Fruit fly (Drosophila melanogaster) whole organism, embryonic: ENCODE measurements around the gene CG8312.
A peak's percentile ranks its signal among the peaks of the same experiment; 100 is the strongest.

Experiments used
- ATbp ChIP-seq: fragments of 200-800 bp; sonication (Bioruptor generic); optimal IDR thresholded peaks from 2 replicates; lab custom pipeline; 2017; ENCODE audit warnings: missing biosample characterization, mild to moderate bottlenecking, missing genetic modification characterization, missing genetic modification reagents
- Adf1 ChIP-seq: fragments of 200-800 bp; sonication (Bioruptor generic); IDR thresholded peaks from 2 replicates; pipeline ENCODE4 v1.3.6; 2022; ENCODE audit warnings: missing biosample characterization, missing genetic modification characterization
- Awh ChIP-seq: fragments of 200-800 bp; sonication (Bioruptor generic); IDR thresholded peaks from 2 replicates; pipeline ENCODE4, ENCODE4 v1.3.6; 2022; ENCODE audit warnings: missing biosample characterization, missing genetic modification characterization
- Bgb ChIP-seq: fragments of 200-800 bp; sonication (Bioruptor generic); IDR thresholded peaks from 2 replicates; pipeline ENCODE4 v1.3.6; 2022; ENCODE audit warnings: missing biosample characterization, missing genetic modification characterization; ENCODE audit not compliant: partially characterized antibody
- CG12219 ChIP-seq: fragments of 200-800 bp; sonication (Bioruptor generic); optimal IDR thresholded peaks from 3 replicates; lab custom pipeline; 2018; ENCODE audit warnings: missing biosample characterization, mild to moderate bottlenecking, missing genetic modification characterization
- CG12769 ChIP-seq: fragments of 200-800 bp; sonication (Bioruptor generic); optimal IDR thresholded peaks from 2 replicates; lab custom pipeline; 2019; ENCODE audit warnings: missing biosample characterization, mild to moderate bottlenecking, missing genetic modification characterization, moderate library complexity
- CG12942 ChIP-seq: fragments of 200-800 bp; sonication (Bioruptor generic); optimal IDR thresholded peaks from 3 replicates; lab custom pipeline; 2016; ENCODE audit warnings: missing biosample characterization, missing genetic modification characterization
- CG15269 ChIP-seq: fragments of 200-800 bp; sonication (Bioruptor generic); optimal IDR thresholded peaks from 2 replicates; lab custom pipeline; 2018; ENCODE audit warnings: missing biosample characterization, mild to moderate bottlenecking, missing genetic modification characterization, moderate library complexity
- CG1529 ChIP-seq: fragments of 200-800 bp; sonication (Bioruptor generic); optimal IDR thresholded peaks from 3 replicates; lab custom pipeline; 2018; ENCODE audit warnings: missing biosample characterization, missing genetic modification characterization
- CG1602 ChIP-seq: fragments of 200-800 bp; sonication (Bioruptor generic); optimal IDR thresholded peaks from 3 replicates; lab custom pipeline; 2016; ENCODE audit warnings: missing biosample characterization, missing genetic modification characterization
- CG17359 ChIP-seq: fragments of 200-800 bp; sonication (Bioruptor generic); optimal IDR thresholded peaks from 3 replicates; lab custom pipeline; 2018; ENCODE audit warnings: missing biosample characterization, mild to moderate bottlenecking, missing genetic modification characterization, moderate library complexity
- CG17802 ChIP-seq: fragments of 200-800 bp; sonication (Bioruptor generic); optimal IDR thresholded peaks from 2 replicates; lab custom pipeline; 2018; ENCODE audit warnings: missing biosample characterization, mild to moderate bottlenecking, missing genetic modification characterization, moderate library complexity
- CG17829 ChIP-seq: fragments of 200-800 bp; optimal IDR thresholded peaks from 2 replicates; lab custom pipeline; 2019; ENCODE audit warnings: missing biosample characterization, mild to moderate bottlenecking, missing genetic modification characterization, moderate library complexity
- CG18619 ChIP-seq: fragments of 200-800 bp; sonication (Bioruptor generic); optimal IDR thresholded peaks from 3 replicates; lab custom pipeline; 2017; ENCODE audit warnings: missing biosample characterization, mild to moderate bottlenecking, missing genetic modification characterization
- CG30403 ChIP-seq: fragments of 200-800 bp; sonication (Bioruptor generic); optimal IDR thresholded peaks from 3 replicates; lab custom pipeline; 2016; ENCODE audit warnings: missing biosample characterization, missing genetic modification characterization
- CG34376 ChIP-seq: fragments of 200-800 bp; sonication (Bioruptor generic); optimal IDR thresholded peaks from 2 replicates; lab custom pipeline; 2018; ENCODE audit warnings: missing biosample characterization, mild to moderate bottlenecking, missing genetic modification characterization
- CG42726 ChIP-seq: fragments of 200-800 bp; sonication (Bioruptor generic); IDR thresholded peaks from 2 replicates; pipeline ENCODE4 v1.3.6; 2022; ENCODE audit warnings: missing biosample characterization, missing genetic modification characterization; ENCODE audit not compliant: partially characterized antibody
- CG4424 ChIP-seq: fragments of 200-800 bp; sonication (Bioruptor generic); optimal IDR thresholded peaks from 3 replicates; lab custom pipeline; 2016; ENCODE audit warnings: missing biosample characterization, missing genetic modification characterization
- CG7963 ChIP-seq: fragments of 200-800 bp; sonication (Bioruptor generic); IDR thresholded peaks from 3 replicates; pipeline ENCODE4 v1.3.6; 2022; ENCODE audit warnings: missing biosample characterization, missing genetic modification characterization; ENCODE audit not compliant: partially characterized antibody
- CG8281 ChIP-seq: fragments of 200-800 bp; sonication (Bioruptor generic); optimal IDR thresholded peaks from 2 replicates; lab custom pipeline; 2018; ENCODE audit warnings: missing biosample characterization, mild to moderate bottlenecking, missing genetic modification characterization, moderate library complexity
- CG9817 ChIP-seq: fragments of 200-800 bp; sonication (Bioruptor generic); optimal IDR thresholded peaks from 2 replicates; lab custom pipeline; 2018; ENCODE audit warnings: missing biosample characterization, mild to moderate bottlenecking, missing genetic modification characterization, moderate library complexity
- CrebB ChIP-seq: fragments of 200-800 bp; sonication (Bioruptor generic); optimal IDR thresholded peaks from 3 replicates; lab custom pipeline; 2018; ENCODE audit warnings: missing biosample characterization, mild to moderate bottlenecking, missing genetic modification characterization
- Doc2 ChIP-seq: fragments of 200-800 bp; sonication (Bioruptor generic); IDR thresholded peaks from 2 replicates; pipeline ENCODE4 v1.3.6; 2022; ENCODE audit warnings: missing biosample characterization, missing genetic modification characterization
- Hr78 ChIP-seq, 2 experiments: fragments of 200-800 bp in 1 of 2; fragments of >200 bp in 1 of 2; sonication (Bioruptor generic) in 1 of 2; optimal IDR thresholded peaks; 2 replicates each; lab custom pipeline; 2017 to 2019; ENCODE audit warnings: missing biosample characterization in 2 of 2, missing genetic modification characterization in 2 of 2, mild to moderate bottlenecking in 1 of 2, moderate library complexity in 1 of 2
- Hsf ChIP-seq: fragments of 200-800 bp; sonication (Bioruptor generic); optimal IDR thresholded peaks from 3 replicates; lab custom pipeline; 2016; ENCODE audit warnings: missing biosample characterization, missing genetic modification characterization
- Lhr ChIP-seq: fragments of 200-800 bp; sonication (Bioruptor generic); optimal IDR thresholded peaks from 3 replicates; lab custom pipeline; 2017; ENCODE audit warnings: mild to moderate bottlenecking, missing biosample characterization, missing genetic modification reagents, missing genetic modification characterization
- Oli ChIP-seq: fragments of 200-800 bp; sonication (Bioruptor generic); optimal IDR thresholded peaks from 2 replicates; lab custom pipeline; 2018; ENCODE audit warnings: missing biosample characterization, mild to moderate bottlenecking, missing genetic modification characterization, moderate library complexity
- Side ChIP-seq: fragments of 200-800 bp; sonication (Bioruptor generic); optimal IDR thresholded peaks from 2 replicates; lab custom pipeline; 2016; ENCODE audit warnings: missing biosample characterization, missing genetic modification characterization
- Vsx1 ChIP-seq: fragments of 200-800 bp; sonication (Bioruptor generic); optimal IDR thresholded peaks from 2 replicates; lab custom pipeline; 2017; ENCODE audit warnings: missing biosample characterization, mild to moderate bottlenecking, missing genetic modification characterization, missing genetic modification reagents
- chm ChIP-seq: fragments of 200-800 bp; sonication (Bioruptor generic); IDR thresholded peaks from 2 replicates; pipeline ENCODE4 v1.3.6; 2022; ENCODE audit warnings: missing biosample characterization, missing genetic modification characterization
- cwo ChIP-seq: fragments of 200-800 bp; sonication (Bioruptor generic); optimal IDR thresholded peaks from 3 replicates; lab custom pipeline; 2017; ENCODE audit warnings: missing biosample characterization, missing genetic modification characterization, mild to moderate bottlenecking, moderate library complexity, missing genetic modification reagents
- dmrt11E ChIP-seq: fragments of 200-800 bp; sonication (Bioruptor generic); optimal IDR thresholded peaks from 3 replicates; lab custom pipeline; 2018; ENCODE audit warnings: missing biosample characterization, mild to moderate bottlenecking, missing genetic modification characterization, moderate library complexity
- dysf ChIP-seq: fragments of 200-800 bp; sonication (Bioruptor generic); IDR thresholded peaks from 3 replicates; pipeline ENCODE4 v1.3.6; 2022; ENCODE audit warnings: missing biosample characterization, missing genetic modification characterization
- esg ChIP-seq: fragments of 200-800 bp; sonication (Bioruptor generic); conservative IDR thresholded peaks from 2 replicates; pipeline ENCODE4 v1.3.6; 2022; ENCODE audit warnings: missing biosample characterization, missing genetic modification characterization
- gfzf ChIP-seq: fragments of 200-800 bp; sonication (Bioruptor generic); optimal IDR thresholded peaks from 2 replicates; lab custom pipeline; 2016; ENCODE audit warnings: missing biosample characterization, mild to moderate bottlenecking, missing genetic modification characterization, moderate library complexity
- ham ChIP-seq: fragments of 200-800 bp; sonication (Bioruptor generic); IDR thresholded peaks from 2 replicates; pipeline ENCODE4 v1.3.6; 2022; ENCODE audit warnings: missing biosample characterization, missing genetic modification characterization
- klu ChIP-seq: fragments of 200-800 bp; sonication (Bioruptor generic); IDR thresholded peaks from 2 replicates; pipeline ENCODE4 v1.3.6; 2022; ENCODE audit warnings: missing biosample characterization, missing genetic modification characterization
- knrl ChIP-seq: fragments of 200-800 bp; sonication (Bioruptor generic); IDR thresholded peaks from 3 replicates; pipeline ENCODE4 v1.3.6; 2022; ENCODE audit warnings: missing biosample characterization, missing genetic modification characterization; ENCODE audit not compliant: partially characterized antibody
- lilli ChIP-seq: fragments of 200-800 bp; sonication (Bioruptor generic); optimal IDR thresholded peaks from 3 replicates; lab custom pipeline; 2016; ENCODE audit warnings: missing biosample characterization, missing genetic modification characterization
- lola ChIP-seq, 3 experiments: fragments of >200 bp in 2 of 3; fragments of 200-800 bp in 1 of 3; sonication (Bioruptor generic) in 1 of 3; optimal IDR thresholded peaks; 2 replicates each; lab custom pipeline; 2017 to 2019; ENCODE audit warnings: missing biosample characterization in 3 of 3, missing genetic modification characterization in 3 of 3, mild to moderate bottlenecking in 1 of 3, moderate library complexity in 1 of 3
- nerfin-2 ChIP-seq: fragments of 200-800 bp; sonication (Bioruptor generic); IDR thresholded peaks from 2 replicates; pipeline ENCODE4 v1.3.6; 2022; ENCODE audit warnings: missing biosample characterization, missing genetic modification characterization; ENCODE audit not compliant: partially characterized antibody
- odd ChIP-seq: fragments of 200-800 bp; sonication (Bioruptor generic); optimal IDR thresholded peaks from 2 replicates; lab custom pipeline; 2017; ENCODE audit warnings: missing biosample characterization, mild to moderate bottlenecking, missing genetic modification characterization
- pfk ChIP-seq: fragments of 200-800 bp; sonication (Bioruptor generic); optimal IDR thresholded peaks from 2 replicates; lab custom pipeline; 2018; ENCODE audit warnings: missing biosample characterization, mild to moderate bottlenecking, missing genetic modification characterization, moderate library complexity
- phol ChIP-seq: fragments of 200-800 bp; sonication (Bioruptor generic); optimal IDR thresholded peaks from 3 replicates; lab custom pipeline; 2018; ENCODE audit warnings: missing biosample characterization, mild to moderate bottlenecking, missing genetic modification characterization, moderate library complexity
- pzg ChIP-seq: fragments of 200-800 bp; sonication (Bioruptor generic); optimal IDR thresholded peaks from 3 replicates; lab custom pipeline; 2018; ENCODE audit warnings: missing biosample characterization, mild to moderate bottlenecking, missing genetic modification characterization, moderate library complexity
- slbo ChIP-seq: fragments of 200-800 bp; sonication (Bioruptor generic); IDR thresholded peaks from 2 replicates; pipeline ENCODE4 v1.3.6; 2022; ENCODE audit warnings: missing biosample characterization, missing genetic modification characterization
- slou ChIP-seq: fragments of 200-800 bp; sonication (Bioruptor generic); optimal IDR thresholded peaks from 3 replicates; lab custom pipeline; 2016; ENCODE audit warnings: missing biosample characterization, missing genetic modification characterization
- so ChIP-seq: fragments of 200-800 bp; sonication (Bioruptor generic); IDR thresholded peaks from 3 replicates; pipeline ENCODE4 v1.3.6; 2022; ENCODE audit warnings: missing biosample characterization, missing genetic modification characterization
- yki ChIP-seq: fragments of >200 bp; optimal IDR thresholded peaks from 3 replicates; lab custom pipeline; 2018

Gene CG8312

DNA sequence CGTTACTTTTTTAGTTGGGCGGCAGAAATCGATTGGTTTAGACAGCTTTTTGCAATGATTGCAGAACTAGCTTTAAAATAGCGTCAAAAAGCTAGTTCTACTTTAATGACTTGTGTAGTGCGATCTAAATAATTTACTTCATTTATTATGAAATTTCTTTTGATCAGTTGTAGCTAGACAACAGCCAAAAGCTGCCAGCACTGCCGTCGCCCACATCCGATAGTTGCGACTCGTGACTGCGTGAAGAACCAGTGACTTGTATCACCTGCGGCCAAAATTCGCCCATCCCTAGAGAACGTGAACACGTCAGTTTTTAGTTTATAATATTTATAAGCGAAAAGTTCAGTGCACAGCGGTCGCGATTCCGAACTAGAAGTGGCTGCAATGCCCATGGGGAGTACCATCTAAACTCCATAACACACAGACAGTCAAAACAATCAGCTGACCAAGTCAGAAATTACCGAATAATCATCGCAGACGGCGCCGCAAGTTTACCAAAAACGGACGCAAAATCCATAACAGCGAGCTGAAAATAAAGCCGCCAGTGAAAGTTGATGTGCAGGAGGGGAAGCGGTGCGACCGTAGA, 4.4 kb upstream of the CG8312 start, which contains the start of gene P58IPK (continued):
- TF ChIP-seq ATbp (GFP tag; lab: Kevin White, UChicago), result no peak
- TF ChIP-seq CrebB, result peak; percentile 42
- TF ChIP-seq Adf1 (GFP tag; lab: Robert Waterston, UW), result peak; percentile 66
- TF ChIP-seq CG42726 (GFP tag; lab: Robert Waterston, UW), result peak; percentile 96
- peak; percentile 87 for TF ChIP-seq lilli
- peak; percentile 47 for TF ChIP-seq CG12942 (GFP tag; lab: Kevin White, UChicago)
- TF ChIP-seq dysf (GFP tag; lab: Robert Waterston, UW), result peak; percentile 54; the same call in 2 of the 3 replicates
- TF ChIP-seq odd (GFP tag; lab: Kevin White, UChicago), result no peak
- peak; percentile 76 for TF ChIP-seq CG17802
- peak; percentile 98 for TF ChIP-seq Bgb (GFP tag; lab: Robert Waterston, UW)
- TF ChIP-seq CG9817 (tag; lab: Kevin White, UChicago), result peak; percentile 68
- TF ChIP-seq CG4424 (GFP tag; lab: Kevin White, UChicago), result peak; percentile 51
- TF ChIP-seq knrl (GFP tag; lab: Robert Waterston, UW), result peak; percentile 96
- no peak for TF ChIP-seq cwo (GFP tag; lab: Kevin White, UChicago)
- TF ChIP-seq phol (tag; lab: Kevin White, UChicago), result peak; percentile 66
- no peak for TF ChIP-seq Doc2 (GFP tag; lab: Robert Waterston, UW)
- no peak; the same call in 1 of the 2 replicates for TF ChIP-seq chm (GFP tag; lab: Robert Waterston, UW)
- TF ChIP-seq dmrt11E (tag; lab: Kevin White, UChicago), result peak; percentile 41
- TF ChIP-seq CG12219, result no peak
- peak; percentile 31 for TF ChIP-seq CG18619
- TF ChIP-seq Awh (GFP tag; lab: Robert Waterston, UW), result no peak
- TF ChIP-seq esg (GFP tag; lab: Robert Waterston, UW), result peak; percentile 53; the same call in 1 of the 2 replicates
- TF ChIP-seq Lhr (GFP tag; lab: Kevin White, UChicago), result peak; percentile 65
- TF ChIP-seq Hr78 (GFP tag; optimal IDR thresholded peaks at IDR 0.05; lab: Kevin White, UChicago), result no peak
- peak; percentile 66 for TF ChIP-seq Hsf
- peak; percentile 57 for TF ChIP-seq CG34376 (GFP tag; lab: Kevin White, UChicago)
- peak; percentile 74 for TF ChIP-seq nerfin-2 (GFP tag; lab: Robert Waterston, UW)
- TF ChIP-seq CG1529 (GFP tag; lab: Kevin White, UChicago), result no peak
- peak; percentile 38 for TF ChIP-seq CG17359 (tag; lab: Kevin White, UChicago)
- peak; percentile 48 for TF ChIP-seq CG15269 (tag; lab: Kevin White, UChicago)
- TF ChIP-seq Vsx1, result no peak
- TF ChIP-seq CG30403 (GFP tag; lab: Kevin White, UChicago), result peak; percentile 80
- no peak for TF ChIP-seq CG8281
- TF ChIP-seq pzg (GFP tag; lab: Kevin White, UChicago), result peak; percentile 92
- peak; percentile 64 for TF ChIP-seq CG17829 (tag; lab: Kevin White, UChicago)
- no peak for TF ChIP-seq so (GFP tag; lab: Robert Waterston, UW)
- TF ChIP-seq CG12769, result peak; percentile 69
- peak in 1 of 3 experiments; percentile 46 for TF ChIP-seq lola (GFP tag; optimal IDR thresholded peaks at IDR 0.05; lab: Kevin White, UChicago)
- TF ChIP-seq CG1602 (GFP tag; lab: Kevin White, UChicago), result peak; percentile 44
- TF ChIP-seq Side (GFP tag; lab: Kevin White, UChicago), result peak; percentile 45
- TF ChIP-seq ham (GFP tag; lab: Robert Waterston, UW), result no peak
- TF ChIP-seq pfk (GFP tag; lab: Kevin White, UChicago), result no peak
- TF ChIP-seq klu, result peak; percentile 63; the same call in 1 of the 2 replicates
- peak; percentile 90 for TF ChIP-seq CG7963 (GFP tag; lab: Robert Waterston, UW)
- peak; percentile 0 for TF ChIP-seq Oli (tag; lab: Kevin White, UChicago)
- no peak for TF ChIP-seq slou (GFP tag; lab: Kevin White, UChicago)
- peak; percentile 41 for TF ChIP-seq gfzf (GFP tag; lab: Kevin White, UChicago)
- peak; percentile 91 for TF ChIP-seq slbo (GFP tag; lab: Robert Waterston, UW)
- no peak for TF ChIP-seq yki
